Fruit fly (Drosophila melanogaster) whole organism, embryonic: ENCODE results near the gene CG17982.

Experiments used
- Asciz ChIP-seq: fragments of 200-800 bp; sonication (Bioruptor generic); optimal IDR thresholded peaks from 2 replicates; lab custom pipeline; 2017; ENCODE audit warnings: missing biosample characterization, mild to moderate bottlenecking, missing genetic modification characterization, missing genetic modification reagents
- Blimp-1 ChIP-seq: fragments of 200-800 bp; sonication (Bioruptor generic); optimal IDR thresholded peaks from 3 replicates; lab custom pipeline; 2018; ENCODE audit warnings: missing biosample characterization, missing genetic modification characterization, mild to moderate bottlenecking, moderate library complexity, missing genetic modification reagents
- CG10209 ChIP-seq: fragments of 200-800 bp; sonication (Bioruptor generic); optimal IDR thresholded peaks from 3 replicates; lab custom pipeline; 2017; ENCODE audit warnings: missing biosample characterization, mild to moderate bottlenecking, missing genetic modification characterization, missing genetic modification reagents
- CG10431 ChIP-seq: fragments of 200-800 bp; sonication (Bioruptor generic); optimal IDR thresholded peaks from 3 replicates; lab custom pipeline; 2018; ENCODE audit warnings: missing biosample characterization, mild to moderate bottlenecking, missing genetic modification characterization
- CG13624 ChIP-seq: fragments of 200-800 bp; sonication (Bioruptor generic); optimal IDR thresholded peaks from 2 replicates; lab custom pipeline; 2016; ENCODE audit warnings: missing biosample characterization, missing genetic modification characterization
- CG14965 ChIP-seq: fragments of 200-800 bp; sonication (Bioruptor generic); optimal IDR thresholded peaks from 2 replicates; lab custom pipeline; 2016; ENCODE audit warnings: missing biosample characterization, missing genetic modification characterization, borderline replicate concordance
- CG15601 ChIP-seq: fragments of 200-800 bp; sonication (Bioruptor generic); optimal IDR thresholded peaks from 3 replicates; lab custom pipeline; 2019; ENCODE audit warnings: missing biosample characterization, mild to moderate bottlenecking, missing genetic modification characterization, moderate library complexity
- CG17361 ChIP-seq: fragments of 200-800 bp; sonication (Bioruptor generic); IDR thresholded peaks from 3 replicates; pipeline ENCODE4 v1.3.6; 2022; ENCODE audit warnings: missing biosample characterization, missing genetic modification characterization
- CG2129 ChIP-seq: fragments of 200-800 bp; sonication (Bioruptor generic); IDR thresholded peaks from 2 replicates; pipeline ENCODE4 v1.3.6; 2022; ENCODE audit warnings: missing biosample characterization, missing genetic modification characterization; ENCODE audit not compliant: partially characterized antibody
- CG30020 ChIP-seq: fragments of 200-800 bp; optimal IDR thresholded peaks from 2 replicates; lab custom pipeline; 2019; ENCODE audit warnings: missing biosample characterization, mild to moderate bottlenecking, missing genetic modification characterization, moderate library complexity
- CG33213 ChIP-seq: fragments of 200-800 bp; sonication (Bioruptor generic); optimal IDR thresholded peaks from 3 replicates; lab custom pipeline; 2016; ENCODE audit warnings: missing biosample characterization, missing genetic modification characterization
- CG6854 ChIP-seq: fragments of 200-800 bp; sonication (Bioruptor generic); optimal IDR thresholded peaks from 3 replicates; lab custom pipeline; 2017; ENCODE audit warnings: missing biosample characterization, mild to moderate bottlenecking, missing genetic modification characterization
- CG8478 ChIP-seq: fragments of >200 bp; optimal IDR thresholded peaks from 2 replicates; lab custom pipeline; 2018
- CG9817 ChIP-seq: fragments of 200-800 bp; sonication (Bioruptor generic); optimal IDR thresholded peaks from 2 replicates; lab custom pipeline; 2018; ENCODE audit warnings: missing biosample characterization, mild to moderate bottlenecking, missing genetic modification characterization, moderate library complexity
- CHES-1-like ChIP-seq: fragments of 200-800 bp; sonication (Bioruptor generic); optimal IDR thresholded peaks from 2 replicates; lab custom pipeline; 2016; ENCODE audit warnings: missing biosample characterization, missing genetic modification characterization
- D ChIP-seq, 2 experiments: fragments of 200-800 bp in 1 of 2; fragments of >200 bp in 1 of 2; sonication (Bioruptor generic) in 1 of 2; optimal IDR thresholded peaks; 2 replicates in 1 of 2; 3 replicates in 1 of 2; lab custom pipeline; 2017; ENCODE audit warnings: mild to moderate bottlenecking in 1 of 2, missing biosample characterization in 1 of 2, missing genetic modification characterization in 1 of 2, missing genetic modification reagents in 1 of 2
- Doc2 ChIP-seq: fragments of 200-800 bp; sonication (Bioruptor generic); IDR thresholded peaks from 2 replicates; pipeline ENCODE4 v1.3.6; 2022; ENCODE audit warnings: missing biosample characterization, missing genetic modification characterization
- Dref ChIP-seq: fragments of 200-800 bp; sonication (Bioruptor generic); IDR thresholded peaks from 2 replicates; pipeline ENCODE4 v1.3.6; 2022; ENCODE audit warnings: missing biosample characterization, missing genetic modification characterization
- HmgZ ChIP-seq: fragments of 200-800 bp; sonication (Bioruptor generic); optimal IDR thresholded peaks from 2 replicates; lab custom pipeline; 2018; ENCODE audit warnings: missing biosample characterization, mild to moderate bottlenecking, missing genetic modification characterization
- NC2α ChIP-seq: fragments of 200-800 bp; sonication (Bioruptor generic); optimal IDR thresholded peaks from 2 replicates; lab custom pipeline; 2016; ENCODE audit warnings: missing biosample characterization, missing genetic modification characterization
- Oli ChIP-seq: fragments of 200-800 bp; sonication (Bioruptor generic); optimal IDR thresholded peaks from 2 replicates; lab custom pipeline; 2018; ENCODE audit warnings: missing biosample characterization, mild to moderate bottlenecking, missing genetic modification characterization, moderate library complexity
- Pdp1 ChIP-seq, 2 experiments: fragments of 200-800 bp; sonication (Bioruptor generic); optimal IDR thresholded peaks; 3 replicates each; lab custom pipeline; 2016; ENCODE audit warnings: missing biosample characterization in 2 of 2, missing genetic modification characterization in 2 of 2, mild to moderate bottlenecking in 1 of 2, moderate library complexity in 1 of 2
- Side ChIP-seq: fragments of 200-800 bp; sonication (Bioruptor generic); optimal IDR thresholded peaks from 2 replicates; lab custom pipeline; 2016; ENCODE audit warnings: missing biosample characterization, missing genetic modification characterization
- Usf ChIP-seq: fragments of 200-800 bp; sonication (Bioruptor generic); optimal IDR thresholded peaks from 2 replicates; lab custom pipeline; 2017; ENCODE audit warnings: missing genotype, missing biosample characterization, missing genetic modification characterization
- Xbp1 ChIP-seq: fragments of 200-800 bp; sonication (Bioruptor generic); optimal IDR thresholded peaks from 3 replicates; lab custom pipeline; 2016; ENCODE audit warnings: missing biosample characterization, mild to moderate bottlenecking, missing genetic modification characterization
- ab ChIP-seq: fragments of 200-800 bp; sonication (Bioruptor generic); optimal IDR thresholded peaks from 2 replicates; lab custom pipeline; 2016; ENCODE audit warnings: missing biosample characterization, missing genetic modification characterization
- ac ChIP-seq: fragments of 200-800 bp; sonication (Bioruptor generic); optimal IDR thresholded peaks from 3 replicates; lab custom pipeline; 2017; ENCODE audit warnings: missing biosample characterization, mild to moderate bottlenecking, missing genetic modification characterization
- corto ChIP-seq: fragments of 200-800 bp; sonication (Bioruptor generic); optimal IDR thresholded peaks from 2 replicates; lab custom pipeline; 2016; ENCODE audit warnings: missing biosample characterization, mild to moderate bottlenecking, missing genetic modification characterization, moderate library complexity
- crp ChIP-seq, 2 experiments: fragments of 200-800 bp; sonication (Bioruptor generic); optimal IDR thresholded peaks; 2 replicates in 1 of 2; 3 replicates in 1 of 2; lab custom pipeline; 2017; ENCODE audit warnings: missing biosample characterization in 2 of 2, missing genetic modification characterization in 2 of 2, mild to moderate bottlenecking in 1 of 2, moderate library complexity in 1 of 2
- cwo ChIP-seq: fragments of 200-800 bp; sonication (Bioruptor generic); optimal IDR thresholded peaks from 3 replicates; lab custom pipeline; 2017; ENCODE audit warnings: missing biosample characterization, missing genetic modification characterization, mild to moderate bottlenecking, moderate library complexity, missing genetic modification reagents
- disco-r ChIP-seq: fragments of 200-800 bp; sonication (Bioruptor generic); optimal IDR thresholded peaks from 2 replicates; lab custom pipeline; 2016; ENCODE audit warnings: missing biosample characterization, missing genetic modification characterization
- eve ChIP-seq, 2 experiments: fragments of >200 bp; optimal IDR thresholded peaks; 2 replicates each; lab custom pipeline; 2017; ENCODE audit warnings: missing biosample characterization in 2 of 2, missing genetic modification characterization in 2 of 2
- eyg ChIP-seq: fragments of 200-800 bp; sonication (Bioruptor generic); optimal IDR thresholded peaks from 3 replicates; lab custom pipeline; 2016; ENCODE audit warnings: missing biosample characterization, missing genetic modification characterization
- inv ChIP-seq: fragments of 200-800 bp; sonication (Bioruptor generic); IDR thresholded peaks from 2 replicates; pipeline ENCODE4 v1.3.6; 2022; ENCODE audit warnings: missing biosample characterization, missing genetic modification characterization; ENCODE audit not compliant: partially characterized antibody
- klu ChIP-seq: fragments of 200-800 bp; sonication (Bioruptor generic); IDR thresholded peaks from 2 replicates; pipeline ENCODE4 v1.3.6; 2022; ENCODE audit warnings: missing biosample characterization, missing genetic modification characterization
- onecut ChIP-seq: fragments of 200-800 bp; sonication (Bioruptor generic); IDR thresholded peaks from 2 replicates; pipeline ENCODE4 v1.3.6; 2022; ENCODE audit warnings: missing biosample characterization, missing genetic modification characterization
- p53 ChIP-seq: fragments of 200-800 bp; sonication (Bioruptor generic); optimal IDR thresholded peaks from 2 replicates; lab custom pipeline; 2016; ENCODE audit warnings: missing biosample characterization, missing genetic modification characterization
- pita ChIP-seq: fragments of 200-800 bp; sonication (Bioruptor generic); optimal IDR thresholded peaks from 2 replicates; lab custom pipeline; 2017; ENCODE audit warnings: missing biosample characterization, mild to moderate bottlenecking, missing genetic modification characterization
- ro ChIP-seq: fragments of 200-800 bp; sonication (Bioruptor generic); IDR thresholded peaks from 2 replicates; pipeline ENCODE4 v1.3.6; 2022; ENCODE audit warnings: missing biosample characterization, missing genetic modification characterization
- schlank ChIP-seq: fragments of 200-800 bp; sonication (Bioruptor generic); optimal IDR thresholded peaks from 2 replicates; lab custom pipeline; 2018; ENCODE audit warnings: missing biosample characterization, mild to moderate bottlenecking, missing genetic modification characterization
- sima ChIP-seq: fragments of 200-800 bp; sonication (Bioruptor generic); optimal IDR thresholded peaks from 2 replicates; lab custom pipeline; 2016; ENCODE audit warnings: missing biosample characterization, missing genetic modification characterization
- ssp ChIP-seq: fragments of 200-800 bp; sonication (Bioruptor generic); IDR thresholded peaks from 2 replicates; pipeline ENCODE4 v1.3.6; 2022; ENCODE audit warnings: missing biosample characterization, missing genetic modification characterization
- tup ChIP-seq: fragments of 200-800 bp; sonication (Bioruptor generic); optimal IDR thresholded peaks from 2 replicates; lab custom pipeline; 2016; ENCODE audit warnings: missing biosample characterization, mild to moderate bottlenecking, missing genetic modification characterization, moderate library complexity
- vnd ChIP-seq: fragments of 200-800 bp; sonication (Bioruptor generic); IDR thresholded peaks from 3 replicates; pipeline ENCODE4 v1.3.6; 2022; ENCODE audit warnings: missing biosample characterization, missing genetic modification characterization; ENCODE audit not compliant: partially characterized antibody
- wor ChIP-seq: fragments of 200-800 bp; sonication (Bioruptor generic); IDR thresholded peaks from 2 replicates; pipeline ENCODE4 v1.3.6; 2022; ENCODE audit warnings: missing biosample characterization, missing genetic modification characterization
- z ChIP-seq: fragments of 200-800 bp; sonication (Bioruptor generic); IDR thresholded peaks from 3 replicates; pipeline ENCODE4 v1.3.6; 2022; ENCODE audit warnings: missing biosample characterization, missing genetic modification characterization
- zen ChIP-seq: fragments of 200-800 bp; sonication (Bioruptor generic); optimal IDR thresholded peaks from 3 replicates; lab custom pipeline; 2018; ENCODE audit warnings: missing biosample characterization, mild to moderate bottlenecking, missing genetic modification characterization, moderate library complexity
- zen2 ChIP-seq: fragments of 200-800 bp; sonication (Bioruptor generic); IDR thresholded peaks from 3 replicates; pipeline ENCODE4 v1.3.6; 2022; ENCODE audit warnings: missing biosample characterization, missing genetic modification characterization; ENCODE audit not compliant: partially characterized antibody

CG17982 gene

dm6 chrX:8129204-8129997 lies 14.2 kb downstream of the CG17982 start, which contains the start of gene CG2116:
TSS of gene CG2116 (plus strand) at chrX:8129812.
- TF ChIP-seq Doc2 (GFP tag; lab: Robert Waterston, UW) (no peak), Blimp-1 (GFP tag; lab: Kevin White, UChicago) (no peak), ac (GFP tag; lab: Kevin White, UChicago) (no peak), ssp (GFP tag; lab: Robert Waterston, UW) (peak; percentile 57; the same call in 1 of the 2 replicates), klu (no peak), ab (no peak), CG8478 (lab: Kevin White, UChicago) (no peak), inv (GFP tag; lab: Robert Waterston, UW) (peak; percentile 59; the same call in 1 of the 2 replicates), Side (no peak), HmgZ (tag; lab: Kevin White, UChicago) (no peak), CHES-1-like (no peak), CG9817 (tag; lab: Kevin White, UChicago) (no peak), sima (no peak), wor (no peak), CG30020 (tag; lab: Kevin White, UChicago) (peak; percentile 45), ro (GFP tag; lab: Robert Waterston, UW) (no peak), CG2129 (GFP tag; lab: Robert Waterston, UW) (0 out of 2 replicates have a peak, but pooled peaks have one; percentile 43), CG13624 (no peak), CG17361 (GFP tag; lab: Robert Waterston, UW) (no peak), eve (GFP tag; optimal IDR thresholded peaks at IDR 0.05; lab: Kevin White, UChicago) (no peak), CG15601 (tag; lab: Kevin White, UChicago) (no peak), Xbp1 (GFP tag; lab: Kevin White, UChicago) (no peak), CG10431 (GFP tag; lab: Kevin White, UChicago) (no peak), Usf (GFP tag; lab: Kevin White, UChicago) (no peak), NC2α (no peak), vnd (GFP tag; lab: Robert Waterston, UW) (peak; percentile 72), zen2 (GFP tag; lab: Robert Waterston, UW) (peak; percentile 52; the same call in 1 of the 3 replicates), CG10209 (no peak), disco-r (GFP tag; lab: Kevin White, UChicago) (no peak), Pdp1 (GFP tag; optimal IDR thresholded peaks at IDR 0.05; lab: Kevin White, UChicago) (no peak), schlank (tag; lab: Kevin White, UChicago) (no peak), crp (GFP tag; optimal IDR thresholded peaks at IDR 0.05; lab: Kevin White, UChicago) (peak in 1 of 2 experiments; percentile 25), corto (GFP tag; lab: Kevin White, UChicago) (no peak), Asciz (GFP tag; lab: Kevin White, UChicago) (no peak), Oli (no peak), Dref (peak; percentile 59), CG6854 (GFP tag; lab: Kevin White, UChicago) (no peak), eyg (no peak), p53 (no peak), D (optimal IDR thresholded peaks at IDR 0.05; lab: Kevin White, UChicago) (no peak), D (GFP tag; optimal IDR thresholded peaks at IDR 0.05; lab: Kevin White, UChicago) (no peak), pita (GFP tag; lab: Kevin White, UChicago) (no peak), z (GFP tag; lab: Robert Waterston, UW) (no peak), CG14965 (GFP tag; lab: Kevin White, UChicago) (no peak), cwo (GFP tag; lab: Kevin White, UChicago) (no peak), zen (tag; lab: Kevin White, UChicago) (no peak), tup (GFP tag; lab: Kevin White, UChicago) (no peak), CG33213 (GFP tag; lab: Kevin White, UChicago) (no peak), onecut (GFP tag; lab: Robert Waterston, UW) (no peak)
